Fruit fly (Drosophila melanogaster): ENCODE measurements around the gene tws.

- TF ChIP-seq CG12768 (GFP tag; optimal IDR thresholded peaks at IDR 0.05) (no peak), CG14711 (tag; optimal IDR thresholded peaks at IDR 0.05) (no peak), ovo (GFP tag; optimal IDR thresholded peaks at IDR 0.05) (no peak), CG1620 (GFP tag; optimal IDR thresholded peaks at IDR 0.05) (no peak), CG7101 (tag; optimal IDR thresholded peaks at IDR 0.05) (no peak), Hr96 (GFP tag; optimal IDR thresholded peaks at IDR 0.05) (no peak), kay (GFP tag; ENCODE audit: borderline replicate concordance) (no peak)
Measured at dm6 chr3R:10113746-10114145, 25.8 kb downstream of the tws start.

All from whole organism, adult.